Fruit fly (Drosophila melanogaster): ENCODE data around the gene CG7330.

CG7330 gene

dm6 chr3L:18148418-18148973 is at the start of gene CG7330 (continued):
- TF ChIP-seq CG12236 (GFP tag; optimal IDR thresholded peaks at IDR 0.05) (no peak), CG7839 (tag; optimal IDR thresholded peaks at IDR 0.05) (peak; percentile 96), CG18764 (GFP tag; optimal IDR thresholded peaks at IDR 0.05) (peak; percentile 73), sima (GFP tag; optimal IDR thresholded peaks at IDR 0.05) (no peak), CG17361 (GFP tag; IDR thresholded peaks at IDR 0.05) (peak; percentile 98), CG6272 (GFP tag; IDR thresholded peaks at IDR 0.05) (peak; percentile 75), CG8281 (tag; optimal IDR thresholded peaks at IDR 0.05) (peak; percentile 83), Side (GFP tag; optimal IDR thresholded peaks at IDR 0.05) (peak; percentile 25), CG6854 (GFP tag; optimal IDR thresholded peaks at IDR 0.05) (peak; percentile 90), CG10366 (GFP tag; IDR thresholded peaks at IDR 0.05) (peak; percentile 84), fru (optimal IDR thresholded peaks at IDR 0.05) (no peak), bsh (GFP tag; optimal IDR thresholded peaks at IDR 0.05) (peak; percentile 24 to 72), CG8944 (GFP tag; optimal IDR thresholded peaks at IDR 0.05) (no peak), PHDP (tag; optimal IDR thresholded peaks at IDR 0.05) (peak; percentile 95), tap (tag; optimal IDR thresholded peaks at IDR 0.05) (peak; percentile 91), HmgZ (tag; optimal IDR thresholded peaks at IDR 0.05) (peak; percentile 93), slou (GFP tag; optimal IDR thresholded peaks at IDR 0.05) (peak; percentile 55), Fer3 (tag; optimal IDR thresholded peaks at IDR 0.05) (peak; percentile 89), ems (GFP tag; optimal IDR thresholded peaks at IDR 0.05) (peak; percentile 60), CG32767 (GFP tag; IDR thresholded peaks at IDR 0.05) (peak; percentile 90), lov (optimal IDR thresholded peaks at IDR 0.05) (no peak), lov (GFP tag; IDR thresholded peaks at IDR 0.05) (no peak), CG34422 (GFP tag; IDR thresholded peaks at IDR 0.05) (peak; percentile 84), CG16815 (GFP tag; optimal IDR thresholded peaks at IDR 0.05) (peak; percentile 70), ken (GFP tag; IDR thresholded peaks at IDR 0.05) (peak; percentile 66), tx (GFP tag; optimal IDR thresholded peaks at IDR 0.05) (no peak), Ets65A (GFP tag) (peak; percentile 89), BEAF-32 (GFP tag; optimal IDR thresholded peaks at IDR 0.05) (no peak), nom (GFP tag; optimal IDR thresholded peaks at IDR 0.05) (peak; percentile 66), CG2129 (GFP tag; IDR thresholded peaks at IDR 0.05; ENCODE audit: partially characterized antibody) (no peak), zen2 (GFP tag; IDR thresholded peaks at IDR 0.05; ENCODE audit: partially characterized antibody) (no peak), Bdp1 (GFP tag; optimal IDR thresholded peaks at IDR 0.05) (peak; percentile 25), CTCF (GFP tag; optimal IDR thresholded peaks at IDR 0.05) (peak; percentile 57), CG15696 (tag; optimal IDR thresholded peaks at IDR 0.05) (peak; percentile 54), CG6654 (GFP tag; optimal IDR thresholded peaks at IDR 0.05) (peak; percentile 63), CG3838 (GFP tag; optimal IDR thresholded peaks at IDR 0.05) (no peak), wor (GFP tag; IDR thresholded peaks at IDR 0.05) (peak; percentile 92), CG14441 (GFP tag; IDR thresholded peaks at IDR 0.05) (peak; percentile 85), MESR4 (GFP tag; optimal IDR thresholded peaks at IDR 0.05) (no peak), scrt (GFP tag; optimal IDR thresholded peaks at IDR 0.05) (peak; percentile 89), eve (GFP tag; optimal IDR thresholded peaks at IDR 0.05) (peak in 1 of 2 experiments; percentile 98), lilli (GFP tag; optimal IDR thresholded peaks at IDR 0.05) (peak; percentile 82), ewg (GFP tag; optimal IDR thresholded peaks at IDR 0.05) (peak; percentile 88), CG6689 (GFP tag; IDR thresholded peaks at IDR 0.05) (peak; percentile 92), Gsc (GFP tag; IDR thresholded peaks at IDR 0.05) (no peak; the same call in 1 of the 2 replicates), HLH3B (GFP tag; IDR thresholded peaks at IDR 0.05) (peak; percentile 88), Antp (GFP tag; optimal IDR thresholded peaks at IDR 0.05) (peak; percentile 31), NfI (GFP tag; optimal IDR thresholded peaks at IDR 0.05) (peak; percentile 86), Ssrp (tag; optimal IDR thresholded peaks at IDR 0.05) (peak; percentile 92), CG9876 (GFP tag; optimal IDR thresholded peaks at IDR 0.05) (no peak), CG33557 (GFP tag; optimal IDR thresholded peaks at IDR 0.05) (no peak), HmgD (GFP tag; optimal IDR thresholded peaks at IDR 0.05) (no peak)

Data from whole organism, embryonic.